Worm (Caenorhabditis elegans): ENCODE results near the gene F21C10.1.

Gene F21C10.1

DNA sequence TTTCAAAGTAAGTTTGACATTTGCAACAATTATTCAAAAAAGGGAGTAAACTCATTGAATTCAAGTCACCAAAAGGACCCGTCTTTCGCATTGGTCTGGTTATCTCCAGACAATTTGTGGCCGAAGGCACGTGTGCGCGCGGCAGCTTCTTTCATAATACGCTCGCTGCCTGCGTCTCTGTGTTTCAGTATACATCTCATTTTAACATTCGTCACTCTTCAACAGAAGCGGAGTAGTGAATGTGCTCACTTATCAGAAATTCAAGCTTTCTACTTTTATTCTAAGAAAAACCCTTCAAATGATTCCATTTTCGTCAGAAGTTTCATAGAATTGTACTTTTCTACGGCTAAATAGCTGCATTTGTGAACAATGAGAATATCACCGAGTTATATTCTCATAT, 3.6 kb upstream of the F21C10.1 start:
- TF ChIP-seq sox-4 (tag; optimal IDR thresholded peaks at IDR 0.05) (no peak), unc-42 (tag; optimal IDR thresholded peaks at IDR 0.05) (peak; percentile 40), unc-3 (GFP tag; conservative IDR thresholded peaks at IDR 0.05) (no peak), unc-3 (tag; optimal IDR thresholded peaks at IDR 0.05) (no peak), ceh-48 (tag; optimal IDR thresholded peaks at IDR 0.05) (no peak), ceh-14 (tag; optimal IDR thresholded peaks at IDR 0.05) (no peak), ceh-45 (GFP tag; IDR thresholded peaks at IDR 0.05) (no peak), pat-9 (tag; optimal IDR thresholded peaks at IDR 0.05) (no peak), zip-5 (tag; optimal IDR thresholded peaks at IDR 0.05) (no peak), syd-9 (tag; optimal IDR thresholded peaks at IDR 0.05) (no peak), nhr-232 (tag; optimal IDR thresholded peaks at IDR 0.05) (no peak), ref-2 (tag; optimal IDR thresholded peaks at IDR 0.05) (no peak), hlh-30 (tag; optimal IDR thresholded peaks at IDR 0.05; ENCODE audit: insufficient read depth) (peak; percentile 27), ets-4 (tag; optimal IDR thresholded peaks at IDR 0.05) (no peak), pag-3 (tag; optimal IDR thresholded peaks at IDR 0.05; ENCODE audit: borderline replicate concordance) (no peak)

DNA sequence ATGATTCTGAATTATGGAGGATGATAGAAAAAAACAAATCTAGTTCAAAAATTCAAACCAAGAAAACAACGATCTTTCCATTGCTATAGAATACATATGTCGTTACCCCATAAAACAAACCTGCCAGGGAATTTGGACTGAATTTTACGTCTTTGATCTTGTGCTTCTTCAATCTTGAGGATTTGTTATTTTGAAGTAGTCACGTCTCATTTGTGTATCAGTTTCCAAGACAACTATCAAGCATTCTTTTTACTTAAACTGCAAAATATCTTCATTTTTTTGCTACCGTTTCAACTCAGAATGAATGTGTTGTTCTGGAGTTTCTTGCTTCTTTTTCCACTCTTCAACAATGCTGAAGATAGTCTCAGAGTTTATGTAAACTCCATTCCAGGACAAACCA, 1.4 kb upstream of the F21C10.1 start, which contains the start of gene F21C10.19:
Gene F21C10.19 (plus strand): TSS at position 301 of the 400 bp plus-strand sequence.
- TF ChIP-seq fkh-6 (tag; optimal IDR thresholded peaks at IDR 0.05), result no peak
- no peak for TF ChIP-seq hlh-13 (GFP tag; optimal IDR thresholded peaks at IDR 0.05)
- no peak for TF ChIP-seq tbx-7 (tag; optimal IDR thresholded peaks at IDR 0.05)
- no peak for TF ChIP-seq ahr-1 (tag; optimal IDR thresholded peaks at IDR 0.05)
- TF ChIP-seq elt-2 (tag; optimal IDR thresholded peaks at IDR 0.05), result no peak
- no peak for TF ChIP-seq hlh-15 (tag; optimal IDR thresholded peaks at IDR 0.05)
- no peak for TF ChIP-seq pros-1 (tag; optimal IDR thresholded peaks at IDR 0.05)

DNA sequence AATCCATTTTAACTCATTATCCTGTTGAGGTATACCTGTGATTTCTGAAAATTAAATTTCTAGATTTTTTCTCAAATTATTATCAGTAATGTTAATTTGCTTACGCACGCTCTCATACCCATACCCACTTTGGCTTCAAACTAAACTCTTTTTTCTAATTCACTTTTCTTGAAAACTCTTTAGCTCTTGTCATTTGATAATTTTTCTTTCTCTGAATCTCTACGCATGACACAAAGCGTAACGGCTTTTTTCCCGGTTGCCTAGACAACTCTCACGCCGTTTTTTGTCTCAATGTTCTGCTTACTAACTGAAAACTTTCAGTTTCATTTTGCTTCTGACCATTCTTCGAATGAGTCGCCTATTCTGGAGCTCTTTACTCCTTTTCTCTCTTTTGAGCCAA, 1.8 kb downstream of the F21C10.1 start, which contains the start of gene B0222.1:
Gene B0222.1 (plus strand): TSS at position 306 of the 400 bp plus-strand sequence.
- TF ChIP-seq hlh-13 (GFP tag; optimal IDR thresholded peaks at IDR 0.05), result no peak
- no peak for TF ChIP-seq tbx-2 (tag; optimal IDR thresholded peaks at IDR 0.05)
- TF ChIP-seq ceh-31 (tag; optimal IDR thresholded peaks at IDR 0.05), result no peak
- no peak for TF ChIP-seq ceh-22 (tag; optimal IDR thresholded peaks at IDR 0.05)
- no peak for TF ChIP-seq C38D4.7 (GFP tag; optimal IDR thresholded peaks at IDR 0.05)
- TF ChIP-seq hlh-30 (tag; optimal IDR thresholded peaks at IDR 0.05; ENCODE audit: insufficient read depth), result no peak
- no peak for TF ChIP-seq madf-2 (tag; optimal IDR thresholded peaks at IDR 0.05)
- TF ChIP-seq ceh-18 (tag; optimal IDR thresholded peaks at IDR 0.05), result no peak
- TF ChIP-seq ceh-30 (tag; optimal IDR thresholded peaks at IDR 0.05), result no peak
- TF ChIP-seq ztf-16 (tag; optimal IDR thresholded peaks at IDR 0.05), result no peak
- no peak for TF ChIP-seq sdc-2 (tag; optimal IDR thresholded peaks at IDR 0.05)
- no peak for TF ChIP-seq fax-1 (tag; optimal IDR thresholded peaks at IDR 0.05)
- TF ChIP-seq hlh-8 (tag; optimal IDR thresholded peaks at IDR 0.05), result no peak
- TF ChIP-seq unc-3 (GFP tag; conservative IDR thresholded peaks at IDR 0.05), result no peak
- no peak for TF ChIP-seq unc-3 (tag; optimal IDR thresholded peaks at IDR 0.05)
- TF ChIP-seq ttx-3 (tag; optimal IDR thresholded peaks at IDR 0.05), result no peak
- TF ChIP-seq ceh-45 (GFP tag; IDR thresholded peaks at IDR 0.05), result no peak
- no peak for TF ChIP-seq T23F11.4 (GFP tag; optimal IDR thresholded peaks at IDR 0.05)

- TF ChIP-seq Y22D7AL.16 (tag; optimal IDR thresholded peaks at IDR 0.05) (no peak), hlh-13 (GFP tag; optimal IDR thresholded peaks at IDR 0.05) (no peak), K09A11.1 (tag; optimal IDR thresholded peaks at IDR 0.05; ENCODE audit: insufficient read depth) (no peak), unc-3 (GFP tag; conservative IDR thresholded peaks at IDR 0.05) (no peak), unc-3 (tag; optimal IDR thresholded peaks at IDR 0.05) (no peak), unc-86 (tag; optimal IDR thresholded peaks at IDR 0.05) (no peak), ets-4 (tag; optimal IDR thresholded peaks at IDR 0.05) (no peak), nfya-1 (tag; optimal IDR thresholded peaks at IDR 0.05) (no peak)
Observed at ce11 chrV:9137618-9138017, 5.5 kb downstream of the F21C10.1 start, which contains the start of gene pitr-2. Gene pitr-2 (minus strand): TSS chrV:9137718.

Measured in whole organism, late embryonic.